Fruit fly (Drosophila melanogaster) whole organism, embryonic: ENCODE results near the gene rngo.
A peak's percentile ranks its signal among the peaks of the same experiment; 100 is the strongest.

Experiments used
- Antp ChIP-seq: fragments of 200-800 bp; sonication (Bioruptor generic); optimal IDR thresholded peaks from 3 replicates; lab custom pipeline; 2016; ENCODE audit warnings: missing biosample characterization, missing genetic modification characterization
- CG11085 ChIP-seq: fragments of 200-800 bp; sonication (Bioruptor generic); IDR thresholded peaks from 2 replicates; pipeline ENCODE4 v1.3.6; 2022; ENCODE audit warnings: missing biosample characterization, missing genetic modification characterization
- CG12155 ChIP-seq: fragments of 200-800 bp; sonication (Bioruptor generic); optimal IDR thresholded peaks from 3 replicates; lab custom pipeline; 2016; ENCODE audit warnings: missing biosample characterization, missing genetic modification characterization
- CG12236 ChIP-seq: fragments of 200-800 bp; sonication (Bioruptor generic); optimal IDR thresholded peaks from 2 replicates; lab custom pipeline; 2016; ENCODE audit warnings: missing biosample characterization, missing genetic modification characterization
- CG13624 ChIP-seq: fragments of 200-800 bp; sonication (Bioruptor generic); optimal IDR thresholded peaks from 2 replicates; lab custom pipeline; 2016; ENCODE audit warnings: missing biosample characterization, missing genetic modification characterization
- CG1603 ChIP-seq: fragments of 200-800 bp; sonication (Bioruptor generic); optimal IDR thresholded peaks from 2 replicates; lab custom pipeline; 2019; ENCODE audit warnings: missing biosample characterization, mild to moderate bottlenecking, missing genetic modification characterization, moderate library complexity
- CG17361 ChIP-seq: fragments of 200-800 bp; sonication (Bioruptor generic); IDR thresholded peaks from 3 replicates; pipeline ENCODE4 v1.3.6; 2022; ENCODE audit warnings: missing biosample characterization, missing genetic modification characterization
- CG18764 ChIP-seq: fragments of 200-800 bp; sonication (Bioruptor generic); optimal IDR thresholded peaks from 3 replicates; lab custom pipeline; 2016; ENCODE audit warnings: missing biosample characterization, missing genetic modification characterization
- CG2116 ChIP-seq: fragments of 200-800 bp; sonication (Bioruptor generic); optimal IDR thresholded peaks from 3 replicates; lab custom pipeline; 2018; ENCODE audit warnings: missing biosample characterization, mild to moderate bottlenecking, missing genetic modification characterization
- CG33557 ChIP-seq: fragments of 200-800 bp; sonication (Bioruptor generic); optimal IDR thresholded peaks from 2 replicates; lab custom pipeline; 2019; ENCODE audit warnings: missing biosample characterization, mild to moderate bottlenecking, missing genetic modification characterization, moderate library complexity
- CG34224 ChIP-seq: fragments of 200-800 bp; sonication (Bioruptor generic); IDR thresholded peaks from 3 replicates; pipeline ENCODE4 v1.3.6; 2022; ENCODE audit warnings: missing biosample characterization, missing genetic modification characterization; ENCODE audit not compliant: partially characterized antibody
- CG7745 ChIP-seq: fragments of 200-800 bp; sonication (Bioruptor generic); optimal IDR thresholded peaks from 2 replicates; lab custom pipeline; 2018; ENCODE audit warnings: missing biosample characterization, mild to moderate bottlenecking, missing genetic modification characterization, moderate library complexity
- CG7839 ChIP-seq: fragments of 200-800 bp; sonication (Bioruptor generic); optimal IDR thresholded peaks from 3 replicates; lab custom pipeline; 2018; ENCODE audit warnings: missing biosample characterization, mild to moderate bottlenecking, missing genetic modification characterization, moderate library complexity
- CG8765 ChIP-seq: fragments of 200-800 bp; sonication (Bioruptor generic); IDR thresholded peaks from 2 replicates; pipeline ENCODE4 v1.3.6; 2022; ENCODE audit warnings: missing biosample characterization, missing genetic modification characterization
- CG9797 ChIP-seq: fragments of 200-800 bp; sonication (Bioruptor generic); optimal IDR thresholded peaks from 3 replicates; lab custom pipeline; 2018; ENCODE audit warnings: missing biosample characterization, mild to moderate bottlenecking, missing genetic modification characterization
- Dek ChIP-seq: fragments of 200-800 bp; sonication (Bioruptor generic); optimal IDR thresholded peaks from 3 replicates; lab custom pipeline; 2019; ENCODE audit warnings: missing biosample characterization, mild to moderate bottlenecking, missing genetic modification characterization, moderate library complexity
- Ets97D ChIP-seq: fragments of 200-800 bp; sonication (Bioruptor generic); optimal IDR thresholded peaks from 3 replicates; lab custom pipeline; 2016; ENCODE audit warnings: missing biosample characterization, missing genetic modification characterization
- Fer2 ChIP-seq: fragments of 200-800 bp; sonication (Bioruptor generic); optimal IDR thresholded peaks from 2 replicates; lab custom pipeline; 2018; ENCODE audit warnings: missing biosample characterization, mild to moderate bottlenecking, missing genetic modification characterization, moderate library complexity
- Gsc ChIP-seq: fragments of 200-800 bp; sonication (Bioruptor generic); IDR thresholded peaks from 2 replicates; pipeline ENCODE4 v1.3.6; 2022; ENCODE audit warnings: missing biosample characterization, missing genetic modification characterization
- HLH3B ChIP-seq: fragments of 200-800 bp; sonication (Bioruptor generic); IDR thresholded peaks from 2 replicates; pipeline ENCODE4 v1.3.6; 2022; ENCODE audit warnings: missing biosample characterization, missing genetic modification characterization
- HLH54F ChIP-seq: fragments of 200-800 bp; sonication (Bioruptor generic); optimal IDR thresholded peaks from 3 replicates; lab custom pipeline; 2016; ENCODE audit warnings: missing biosample characterization, missing genetic modification characterization
- Hand ChIP-seq: fragments of 200-800 bp; sonication (Bioruptor generic); optimal IDR thresholded peaks from 2 replicates; lab custom pipeline; 2017; ENCODE audit warnings: mild to moderate bottlenecking, missing biosample characterization, missing genetic modification reagents, missing genetic modification characterization
- Neu2 ChIP-seq: fragments of 200-800 bp; sonication (Bioruptor generic); optimal IDR thresholded peaks from 3 replicates; lab custom pipeline; 2016; ENCODE audit warnings: missing biosample characterization, missing genetic modification characterization, borderline replicate concordance
- NfI ChIP-seq: fragments of 200-800 bp; sonication (Bioruptor generic); optimal IDR thresholded peaks from 3 replicates; lab custom pipeline; 2018; ENCODE audit warnings: missing biosample characterization, mild to moderate bottlenecking, missing genetic modification characterization, moderate library complexity
- PHDP ChIP-seq: fragments of 200-800 bp; sonication (Bioruptor generic); optimal IDR thresholded peaks from 3 replicates; lab custom pipeline; 2018; ENCODE audit warnings: missing biosample characterization, mild to moderate bottlenecking, missing genetic modification characterization, moderate library complexity
- bcd ChIP-seq: fragments of 200-800 bp; sonication (Bioruptor generic); optimal IDR thresholded peaks from 2 replicates; lab custom pipeline; 2017; ENCODE audit warnings: missing biosample characterization, mild to moderate bottlenecking, missing genetic modification characterization
- crp ChIP-seq, 2 experiments: fragments of 200-800 bp; sonication (Bioruptor generic); optimal IDR thresholded peaks; 2 replicates in 1 of 2; 3 replicates in 1 of 2; lab custom pipeline; 2017; ENCODE audit warnings: missing biosample characterization in 2 of 2, missing genetic modification characterization in 2 of 2, mild to moderate bottlenecking in 1 of 2, moderate library complexity in 1 of 2
- dimm ChIP-seq: fragments of 200-800 bp; sonication (Bioruptor generic); IDR thresholded peaks from 2 replicates; pipeline ENCODE4 v1.3.6; 2022; ENCODE audit warnings: missing biosample characterization, missing genetic modification characterization
- en ChIP-seq: fragments of 200-800 bp; sonication (Bioruptor generic); optimal IDR thresholded peaks from 2 replicates; lab custom pipeline; 2016; ENCODE audit warnings: missing biosample characterization, missing genetic modification characterization
- fru ChIP-seq: fragments of >200 bp; optimal IDR thresholded peaks from 2 replicates; lab custom pipeline; 2017
- gcm ChIP-seq: fragments of 200-800 bp; sonication (Bioruptor generic); optimal IDR thresholded peaks from 2 replicates; lab custom pipeline; 2019; ENCODE audit warnings: missing biosample characterization, mild to moderate bottlenecking, missing genetic modification characterization, moderate library complexity
- gcm2 ChIP-seq: fragments of 200-800 bp; sonication (Bioruptor generic); optimal IDR thresholded peaks from 2 replicates; lab custom pipeline; 2016; ENCODE audit warnings: missing biosample characterization, missing genetic modification characterization
- insv ChIP-seq, 2 experiments: fragments of 200-800 bp; sonication (Bioruptor generic); optimal IDR thresholded peaks; 3 replicates each; lab custom pipeline; 2016 to 2018; ENCODE audit warnings: missing biosample characterization in 2 of 2, missing genetic modification characterization in 2 of 2
- ken ChIP-seq: fragments of 200-800 bp; sonication (Bioruptor generic); IDR thresholded peaks from 3 replicates; pipeline ENCODE4 v1.3.6; 2022; ENCODE audit warnings: missing biosample characterization, missing genetic modification characterization
- lmd ChIP-seq: fragments of 200-800 bp; sonication (Bioruptor generic); IDR thresholded peaks from 2 replicates; pipeline ENCODE4 v1.3.6; 2022; ENCODE audit warnings: missing biosample characterization, missing genetic modification characterization
- mld ChIP-seq: fragments of 200-800 bp; sonication (Bioruptor generic); IDR thresholded peaks from 3 replicates; pipeline ENCODE4 v1.3.6; 2022; ENCODE audit warnings: missing biosample characterization, missing genetic modification characterization; ENCODE audit not compliant: partially characterized antibody
- odd ChIP-seq: fragments of 200-800 bp; sonication (Bioruptor generic); optimal IDR thresholded peaks from 2 replicates; lab custom pipeline; 2017; ENCODE audit warnings: missing biosample characterization, mild to moderate bottlenecking, missing genetic modification characterization
- pb ChIP-seq: fragments of 200-800 bp; sonication (Bioruptor generic); optimal IDR thresholded peaks from 3 replicates; lab custom pipeline; 2016; ENCODE audit warnings: missing biosample characterization, missing genetic modification characterization
- peb ChIP-seq: fragments of 200-800 bp; sonication (Bioruptor generic); IDR thresholded peaks from 2 replicates; pipeline ENCODE4 v1.3.6; 2022; ENCODE audit warnings: missing biosample characterization, missing genetic modification characterization
- pfk ChIP-seq: fragments of 200-800 bp; sonication (Bioruptor generic); optimal IDR thresholded peaks from 2 replicates; lab custom pipeline; 2018; ENCODE audit warnings: missing biosample characterization, mild to moderate bottlenecking, missing genetic modification characterization, moderate library complexity
- pzg ChIP-seq: fragments of 200-800 bp; sonication (Bioruptor generic); optimal IDR thresholded peaks from 3 replicates; lab custom pipeline; 2018; ENCODE audit warnings: missing biosample characterization, mild to moderate bottlenecking, missing genetic modification characterization, moderate library complexity
- repo ChIP-seq: fragments of 200-800 bp; sonication (Bioruptor generic); optimal IDR thresholded peaks from 2 replicates; lab custom pipeline; 2016; ENCODE audit warnings: missing biosample characterization, missing genetic modification characterization
- row ChIP-seq: fragments of 200-800 bp; sonication (Bioruptor generic); IDR thresholded peaks from 3 replicates; pipeline ENCODE4 v1.3.6; 2022; ENCODE audit warnings: missing biosample characterization, missing genetic modification characterization
- sc ChIP-seq, 3 experiments: fragments of >200 bp in 2 of 3; fragments of 200-800 bp in 1 of 3; sonication (Bioruptor generic) in 1 of 3; optimal IDR thresholded peaks; 2 replicates in 2 of 3; 3 replicates in 1 of 3; lab custom pipeline; 2017; ENCODE audit warnings: mild to moderate bottlenecking in 1 of 3, missing biosample characterization in 1 of 3, missing genetic modification characterization in 1 of 3, missing genetic modification reagents in 1 of 3
- sqz ChIP-seq: fragments of 200-800 bp; sonication (Bioruptor generic); optimal IDR thresholded peaks from 3 replicates; lab custom pipeline; 2018; ENCODE audit warnings: missing biosample characterization, mild to moderate bottlenecking, missing genetic modification characterization
- tin ChIP-seq: fragments of 200-800 bp; sonication (Bioruptor generic); optimal IDR thresholded peaks from 3 replicates; lab custom pipeline; 2016; ENCODE audit warnings: missing biosample characterization, missing genetic modification characterization
- tna ChIP-seq: fragments of 200-800 bp; sonication (Bioruptor generic); IDR thresholded peaks from 2 replicates; pipeline ENCODE4 v1.3.6; 2022; ENCODE audit warnings: missing biosample characterization, missing genetic modification characterization; ENCODE audit not compliant: partially characterized antibody
- yki ChIP-seq: fragments of >200 bp; optimal IDR thresholded peaks from 3 replicates; lab custom pipeline; 2018
- zfh1 ChIP-seq: fragments of 200-800 bp; sonication (Bioruptor generic); IDR thresholded peaks from 3 replicates; pipeline ENCODE4 v1.3.6; 2022; ENCODE audit warnings: missing biosample characterization, missing genetic modification characterization

rngo gene

DNA sequence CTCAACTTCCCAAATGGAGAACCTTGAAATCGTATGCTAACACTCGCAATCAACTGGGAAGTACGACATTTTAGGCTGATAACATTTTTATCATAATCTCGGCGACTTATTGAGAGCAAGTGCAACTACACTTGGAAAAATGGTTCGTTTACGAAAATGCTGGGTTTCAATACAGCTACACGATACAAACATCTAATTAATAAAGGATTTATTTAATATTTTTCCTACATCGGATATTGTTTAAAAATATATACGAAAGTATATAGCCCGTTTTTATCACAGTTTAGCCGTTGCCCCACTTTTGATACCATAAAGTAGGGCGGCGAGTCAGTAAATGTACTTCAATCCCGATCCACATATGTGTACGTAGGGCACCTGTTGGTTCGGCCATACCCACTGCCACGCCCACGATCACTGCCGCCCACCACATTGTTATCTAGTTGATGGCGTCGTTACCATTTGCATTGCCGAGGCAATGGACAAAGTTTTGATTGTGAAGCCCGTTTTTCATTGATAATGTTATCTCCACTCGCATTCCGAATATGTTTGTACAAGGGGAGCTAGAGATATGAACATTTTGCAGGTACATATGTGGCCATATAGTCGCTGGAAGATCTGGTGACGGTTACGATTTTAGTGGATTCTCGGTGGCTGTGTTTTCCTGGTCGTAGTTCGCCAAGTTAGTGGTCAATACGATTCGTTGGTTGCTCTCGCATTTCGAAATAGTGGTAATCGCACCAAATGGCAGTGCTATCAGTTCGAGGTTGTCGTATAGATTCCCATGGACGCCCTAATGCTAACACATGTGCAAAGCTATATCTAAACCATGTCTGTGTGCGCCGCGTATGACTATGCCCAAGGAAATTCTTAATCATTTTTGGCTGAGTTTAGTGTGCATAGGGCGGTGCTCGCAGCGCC lies 26.5 kb upstream of the rngo start, which contains the start of gene Traf-like (continued):
- TF ChIP-seq CG7839 (peak; percentile 38), insv (GFP tag; optimal IDR thresholded peaks at IDR 0.05; lab: Kevin White, UChicago) (no peak), zfh1 (GFP tag; lab: Robert Waterston, UW) (no peak), Fer2 (no peak), CG12155 (GFP tag; lab: Kevin White, UChicago) (no peak), mld (GFP tag; lab: Robert Waterston, UW) (no peak), CG12236 (no peak), CG17361 (GFP tag; lab: Robert Waterston, UW) (no peak), CG7745 (tag; lab: Kevin White, UChicago) (no peak), sqz (GFP tag; lab: Kevin White, UChicago) (no peak), gcm (GFP tag; lab: Kevin White, UChicago) (no peak), bcd (no peak), HLH54F (GFP tag; lab: Kevin White, UChicago) (no peak), fru (lab: Kevin White, UChicago) (no peak), CG8765 (no peak), gcm2 (GFP tag; lab: Kevin White, UChicago) (no peak), CG13624 (GFP tag; lab: Kevin White, UChicago) (no peak), pb (no peak), CG33557 (GFP tag; lab: Kevin White, UChicago) (no peak), Gsc (GFP tag; lab: Robert Waterston, UW) (no peak), crp (GFP tag; optimal IDR thresholded peaks at IDR 0.05; lab: Kevin White, UChicago) (no peak), ken (GFP tag; lab: Robert Waterston, UW) (0 out of 3 replicates have a peak, but pooled peaks have one; percentile 32), odd (GFP tag; lab: Kevin White, UChicago) (no peak), Neu2 (GFP tag; lab: Kevin White, UChicago) (peak; percentile 78), repo (GFP tag; lab: Kevin White, UChicago) (no peak), tin (no peak), pfk (GFP tag; lab: Kevin White, UChicago) (no peak), lmd (GFP tag; lab: Robert Waterston, UW) (no peak), NfI (GFP tag; lab: Kevin White, UChicago) (no peak), Ets97D (GFP tag; lab: Kevin White, UChicago) (no peak), CG18764 (no peak), HLH3B (GFP tag; lab: Robert Waterston, UW) (no peak), CG1603 (peak; percentile 48), Hand (no peak), row (peak; percentile 48; the same call in 2 of the 3 replicates), yki (lab: Kevin White, UChicago) (no peak), peb (GFP tag; lab: Robert Waterston, UW) (no peak), CG9797 (GFP tag; lab: Kevin White, UChicago) (no peak), dimm (GFP tag; lab: Robert Waterston, UW) (no peak), CG34224 (GFP tag; lab: Robert Waterston, UW) (no peak), CG11085 (GFP tag; lab: Robert Waterston, UW) (no peak), tna (GFP tag; lab: Robert Waterston, UW) (no peak), CG2116 (GFP tag; lab: Kevin White, UChicago) (no peak), en (GFP tag; lab: Kevin White, UChicago) (no peak), sc (optimal IDR thresholded peaks at IDR 0.05; lab: Kevin White, UChicago) (no peak), sc (GFP tag; optimal IDR thresholded peaks at IDR 0.05; lab: Kevin White, UChicago) (no peak), Antp (GFP tag; lab: Kevin White, UChicago) (no peak), PHDP (tag; lab: Kevin White, UChicago) (no peak), pzg (GFP tag; lab: Kevin White, UChicago) (no peak), Dek (tag; lab: Kevin White, UChicago) (no peak)
